Worm (Caenorhabditis elegans): ENCODE measurements around the gene igcm-2.

igcm-2 gene

ce11 chrX:6360077-6360476 lies 31.3 kb downstream of the igcm-2 start:
- TF ChIP-seq elt-2 (tag; optimal IDR thresholded peaks at IDR 0.05): no peak
- no peak for TF ChIP-seq elt-3 (tag; optimal IDR thresholded peaks at IDR 0.05)

DNA sequence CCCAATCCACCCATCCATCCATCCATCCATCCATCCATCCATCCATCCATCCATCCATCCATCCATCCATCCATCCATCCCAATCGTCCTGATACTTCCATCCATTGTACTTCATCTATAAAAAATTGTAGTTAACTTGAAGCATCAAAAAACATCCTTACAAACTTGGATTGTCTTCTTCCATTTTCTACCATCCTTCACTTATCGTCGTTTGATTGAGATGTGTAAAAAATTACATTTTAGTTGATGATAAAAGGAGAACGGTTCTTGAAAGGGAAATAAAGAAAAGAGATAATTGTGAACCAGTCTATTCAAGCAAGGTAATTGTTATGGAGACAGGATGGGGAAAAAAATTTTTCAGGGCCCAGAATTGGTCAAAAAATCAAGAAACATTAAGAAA lies 33.6 kb downstream of the igcm-2 start, which contains the start of gene C03B1.10:
TSS of gene C03B1.10 (minus strand) at position 101 of the 400 bp plus-strand sequence.
- no peak for TF ChIP-seq sea-2 (GFP tag; optimal IDR thresholded peaks at IDR 0.05)
- TF ChIP-seq nhr-67 (tag; optimal IDR thresholded peaks at IDR 0.05): no peak
- TF ChIP-seq fkh-2 (tag; optimal IDR thresholded peaks at IDR 0.05): no peak
- no peak for TF ChIP-seq tbx-2 (tag; optimal IDR thresholded peaks at IDR 0.05)

DNA sequence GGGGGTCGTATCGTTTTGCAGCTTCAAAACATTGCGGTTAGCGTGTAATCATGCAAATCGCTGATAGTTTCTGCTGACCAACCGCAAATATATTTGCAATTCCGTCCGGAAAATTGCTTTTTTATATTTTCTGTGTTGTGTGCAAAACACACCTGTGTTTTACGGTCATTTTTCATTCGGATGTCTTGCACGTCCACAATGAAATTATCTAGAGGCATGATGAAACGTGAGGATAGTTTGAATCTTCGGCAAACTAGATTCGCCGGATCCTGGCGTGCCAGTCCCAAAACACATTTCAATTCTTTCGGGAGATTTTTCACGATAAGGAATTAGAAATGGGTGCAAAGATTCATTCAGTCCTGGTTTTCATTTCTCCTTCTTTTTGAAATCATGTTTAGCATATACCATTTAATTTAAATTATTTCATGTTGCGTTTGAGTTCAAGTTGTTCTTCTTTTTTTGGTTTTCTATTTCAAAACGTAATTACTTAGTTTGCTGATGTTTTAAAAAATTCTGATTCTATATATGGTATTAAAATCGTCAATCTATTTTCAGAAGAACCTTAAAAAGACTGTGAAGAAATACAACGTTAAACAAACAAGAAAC lies 36.3 kb downstream of the igcm-2 start, which contains the start of gene C03B1.5:
TSS of gene C03B1.5 (plus strand) at position 556 of the 606 bp plus-strand sequence.
- TF ChIP-seq skn-1 (tag; optimal IDR thresholded peaks at IDR 0.05): no peak
- TF ChIP-seq nhr-77 (tag; optimal IDR thresholded peaks at IDR 0.05): no peak
- no peak for TF ChIP-seq lsy-12 (tag; optimal IDR thresholded peaks at IDR 0.05)
- TF ChIP-seq ceh-16 (tag; optimal IDR thresholded peaks at IDR 0.05): no peak

ce11 chrX:6353763-6354162 lies 37.6 kb downstream of the igcm-2 start:
- TF ChIP-seq fos-1 (tag; optimal IDR thresholded peaks at IDR 0.05) (no peak), pqm-1 (tag; optimal IDR thresholded peaks at IDR 0.05) (peak; percentile 45)

DNA sequence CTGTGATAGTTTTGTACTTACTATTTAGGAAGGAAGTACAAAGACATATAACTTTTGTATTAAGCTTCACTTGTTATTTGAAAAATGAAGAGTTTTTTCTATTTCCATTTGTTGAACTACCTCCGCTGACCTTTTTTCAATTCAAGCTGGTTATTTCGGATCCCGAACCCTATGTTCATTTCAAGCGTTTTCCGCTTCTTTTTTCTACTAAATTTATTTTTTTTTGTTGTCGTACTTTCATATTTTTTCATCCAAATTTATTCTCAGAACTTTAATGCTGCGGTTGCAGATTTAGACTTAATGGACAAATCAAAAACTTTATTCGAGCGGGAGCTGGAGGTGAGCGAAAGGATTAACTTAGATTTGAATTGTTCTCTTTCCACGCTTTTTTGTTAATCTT lies 41.4 kb downstream of the igcm-2 start, which contains the start of gene C03B1.6:
TSS of gene C03B1.6 (plus strand) at position 301 of the 400 bp plus-strand sequence.
- no peak for TF ChIP-seq ceh-9 (tag; optimal IDR thresholded peaks at IDR 0.05)
- TF ChIP-seq nhr-237 (tag; optimal IDR thresholded peaks at IDR 0.05): no peak
- no peak for TF ChIP-seq nhr-28 (tag; optimal IDR thresholded peaks at IDR 0.05)

ce11 chrX:6347013-6347412 lies 44.4 kb downstream of the igcm-2 start, which contains the start of gene C03B1.9:
C03B1.9 (minus strand) TSS chrX:6347113.
- TF ChIP-seq zag-1 (tag; optimal IDR thresholded peaks at IDR 0.05): no peak
- no peak for TF ChIP-seq mml-1 (tag; optimal IDR thresholded peaks at IDR 0.05)
- no peak for TF ChIP-seq nhr-12 (tag; optimal IDR thresholded peaks at IDR 0.05)
- TF ChIP-seq hmg-11 (tag; optimal IDR thresholded peaks at IDR 0.05): no peak
- no peak for TF ChIP-seq mdl-1 (tag; optimal IDR thresholded peaks at IDR 0.05)
- TF ChIP-seq ceh-9 (tag; optimal IDR thresholded peaks at IDR 0.05): no peak
- no peak for TF ChIP-seq egl-27 (tag; optimal IDR thresholded peaks at IDR 0.05)
- no peak for TF ChIP-seq nhr-25 (tag; optimal IDR thresholded peaks at IDR 0.05)
- no peak for TF ChIP-seq sea-2 (GFP tag; optimal IDR thresholded peaks at IDR 0.05)
- TF ChIP-seq snpc-4 (tag; optimal IDR thresholded peaks at IDR 0.05): no peak
- no peak for TF ChIP-seq elt-3 (tag; optimal IDR thresholded peaks at IDR 0.05)
- TF ChIP-seq ztf-4 (tag; optimal IDR thresholded peaks at IDR 0.05): no peak

DNA sequence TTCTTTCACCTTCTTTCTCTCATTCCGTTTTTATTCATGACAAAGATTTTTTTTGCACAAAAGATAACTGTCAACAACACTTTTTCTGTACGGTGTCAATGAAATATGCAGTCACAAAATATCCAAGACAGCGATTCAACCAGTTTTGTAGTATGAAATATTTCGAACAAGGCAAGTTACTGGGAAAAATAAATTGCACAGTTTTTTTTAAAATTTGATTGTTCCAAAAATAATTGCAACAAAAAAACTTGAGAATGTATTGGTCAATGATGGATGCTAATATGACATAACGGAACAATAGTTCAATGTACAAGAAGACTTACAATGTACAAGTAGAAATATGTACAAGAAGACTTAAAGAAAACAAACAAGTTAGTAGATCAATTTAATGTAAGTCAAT lies 45.6 kb downstream of the igcm-2 start:
- no peak for TF ChIP-seq lin-15B (tag; optimal IDR thresholded peaks at IDR 0.05)
- TF ChIP-seq sea-2 (GFP tag; optimal IDR thresholded peaks at IDR 0.05): no peak

- no peak for TF ChIP-seq nhr-12 (tag; optimal IDR thresholded peaks at IDR 0.05)
- TF ChIP-seq elt-1 (tag; optimal IDR thresholded peaks at IDR 0.05): no peak
- no peak for TF ChIP-seq ama-1 (optimal IDR thresholded peaks at IDR 0.05)
- TF ChIP-seq egl-27 (tag; optimal IDR thresholded peaks at IDR 0.05): no peak
- TF ChIP-seq ztf-4 (tag; optimal IDR thresholded peaks at IDR 0.05): no peak
- TF ChIP-seq nhr-25 (tag; optimal IDR thresholded peaks at IDR 0.05): no peak
- no peak for TF ChIP-seq nhr-23 (tag; optimal IDR thresholded peaks at IDR 0.05)
- no peak for TF ChIP-seq lin-15B (tag; optimal IDR thresholded peaks at IDR 0.05)
- no peak for TF ChIP-seq daf-12 (tag; optimal IDR thresholded peaks at IDR 0.05)
- TF ChIP-seq unc-62 (GFP tag; optimal IDR thresholded peaks at IDR 0.05): no peak
- no peak for TF ChIP-seq ceh-16 (tag; optimal IDR thresholded peaks at IDR 0.05)
Measured at ce11 chrX:6341513-6341912, 49.9 kb downstream of the igcm-2 start, which contains the start of gene C03B1.7. C03B1.7 (plus strand) TSS chrX:6341813.

Measured in whole organism, L3 larva.